Worm (Caenorhabditis elegans): ENCODE results near the gene C01G10.15.

C01G10.15 gene

ce11 chrV:15085335-15085800 is 1.7 kb downstream of the C01G10.15 start, which contains the start of the genes ahsa-1 and C01G10.7 (continued):
- TF ChIP-seq rpc-1 (optimal IDR thresholded peaks at IDR 0.05) (peak; percentile 31), rpc-1 (tag; optimal IDR thresholded peaks at IDR 0.05) (no peak), rec-8 (tag; optimal IDR thresholded peaks at IDR 0.05) (peak; percentile 74 to 82), let-607 (tag; optimal IDR thresholded peaks at IDR 0.05) (peak in 1 of 2 experiments; percentile 77), unc-62 (GFP tag; optimal IDR thresholded peaks at IDR 0.05) (no peak)

- TF ChIP-seq mcd-1 (GFP tag; IDR thresholded peaks at IDR 0.05) (peak; percentile 51; the same call in 1 of the 2 replicates), F49E8.2 (tag; optimal IDR thresholded peaks at IDR 0.05; ENCODE audit: insufficient read depth) (no peak), mes-4 (tag; optimal IDR thresholded peaks at IDR 0.05) (no peak), atf-7 (tag; optimal IDR thresholded peaks at IDR 0.05) (peak; percentile 18), ekl-4 (GFP tag; IDR thresholded peaks at IDR 0.05) (peak; percentile 58), ztf-3 (GFP tag; optimal IDR thresholded peaks at IDR 0.05) (no peak), snpc-3.4 (tag; optimal IDR thresholded peaks at IDR 0.05) (no peak), attf-6 (GFP tag; IDR thresholded peaks at IDR 0.05) (peak; percentile 57), K12H6.12 (tag; optimal IDR thresholded peaks at IDR 0.05) (no peak), nhr-120 (GFP tag; IDR thresholded peaks at IDR 0.05) (no peak), tbx-9 (tag; optimal IDR thresholded peaks at IDR 0.05; ENCODE audit: borderline replicate concordance) (no peak), bed-2 (GFP tag; IDR thresholded peaks at IDR 0.05) (no peak), cebp-2 (GFP tag; IDR thresholded peaks at IDR 0.05) (0 out of 2 replicates have a peak, but pooled peaks have one; percentile 35), T07F8.4 (tag; optimal IDR thresholded peaks at IDR 0.05) (peak; percentile 34), gei-17 (GFP tag; optimal IDR thresholded peaks at IDR 0.05) (no peak), die-1 (tag; optimal IDR thresholded peaks at IDR 0.05) (peak; percentile 5), D2030.7 (GFP tag; IDR thresholded peaks at IDR 0.05) (peak; percentile 45), madf-3 (GFP tag; IDR thresholded peaks at IDR 0.05) (peak; percentile 58; the same call in 1 of the 2 replicates), pbrm-1 (GFP tag; IDR thresholded peaks at IDR 0.05) (no peak), lsl-1 (GFP tag; optimal IDR thresholded peaks at IDR 0.05) (peak; percentile 30), F10E7.11 (tag; optimal IDR thresholded peaks at IDR 0.05) (peak; percentile 22), hlh-12 (tag; optimal IDR thresholded peaks at IDR 0.05) (no peak), pha-4 (tag; optimal IDR thresholded peaks at IDR 0.05) (no peak), lag-1 (GFP tag; IDR thresholded peaks at IDR 0.05) (no peak), snpc-1.1 (tag; optimal IDR thresholded peaks at IDR 0.05; ENCODE audit: insufficient read depth) (no peak), rcor-1 (GFP tag; IDR thresholded peaks at IDR 0.05) (no peak), Y67H2A.10 (GFP tag; conservative IDR thresholded peaks at IDR 0.05) (no peak), let-526 (GFP tag; IDR thresholded peaks at IDR 0.05) (no peak), madf-6 (GFP tag; IDR thresholded peaks at IDR 0.05) (peak; percentile 64), nhr-27 (tag; optimal IDR thresholded peaks at IDR 0.05) (no peak), let-607 (tag; optimal IDR thresholded peaks at IDR 0.05) (no peak), madf-8 (GFP tag; conservative IDR thresholded peaks at IDR 0.05) (no peak), ama-1 (optimal IDR thresholded peaks at IDR 0.05) (peak; percentile 68), ama-1 (GFP tag; optimal IDR thresholded peaks at IDR 0.05) (peak in 1 of 2 experiments; percentile 80), ztf-26 (tag; optimal IDR thresholded peaks at IDR 0.05) (peak; percentile 9), snpc-4 (GFP tag; optimal IDR thresholded peaks at IDR 0.05) (no peak), snpc-4 (tag; optimal IDR thresholded peaks at IDR 0.05) (peak in 1 of 4 experiments; percentile 28), ets-4 (GFP tag; optimal IDR thresholded peaks at IDR 0.05) (no peak), Y53G8AR.9 (GFP tag; conservative IDR thresholded peaks at IDR 0.05) (peak; percentile 55), nfyb-1 (GFP tag; IDR thresholded peaks at IDR 0.05) (0 out of 2 replicates have a peak, but pooled peaks have one; percentile 27), Y53F4B.3 (GFP tag; IDR thresholded peaks at IDR 0.05) (no peak), cebp-1 (GFP tag; IDR thresholded peaks at IDR 0.05) (no peak), cebp-1 (tag; optimal IDR thresholded peaks at IDR 0.05) (peak; percentile 65)
These were observed 3.4 kb downstream of the C01G10.15 start for ce11 chrV:15083659-15084058.

All from whole organism, young adult.